Fruit fly (Drosophila melanogaster) whole organism, wandering third instar larva: ENCODE results near the gene mGluR.

Experiments
- CG9705 ChIP-seq: fragments of 200-800 bp; sonication (Bioruptor generic); optimal IDR thresholded peaks from 2 replicates; lab custom pipeline; 2018; ENCODE audit warnings: missing biosample characterization, mild to moderate bottlenecking, missing genetic modification characterization
- Myc ChIP-seq: fragments of >200 bp; optimal IDR thresholded peaks from 2 replicates; lab custom pipeline; 2017
- br ChIP-seq: fragments of 200-800 bp; sonication (Bioruptor generic); optimal IDR thresholded peaks from 2 replicates; lab custom pipeline; 2016; ENCODE audit warnings: missing biosample characterization, missing genetic modification characterization
- brk ChIP-seq: fragments of 200-800 bp; sonication (Bioruptor generic); optimal IDR thresholded peaks from 2 replicates; lab custom pipeline; 2016; ENCODE audit warnings: missing biosample characterization, mild to moderate bottlenecking, missing genetic modification characterization
- dmrt93B ChIP-seq: fragments of 200-800 bp; sonication (Bioruptor generic); optimal IDR thresholded peaks from 2 replicates; lab custom pipeline; 2018; ENCODE audit warnings: missing biosample characterization, mild to moderate bottlenecking, missing genetic modification characterization
- ey ChIP-seq: fragments of 200-800 bp; sonication (Bioruptor generic); optimal IDR thresholded peaks from 2 replicates; lab custom pipeline; 2016; ENCODE audit warnings: missing biosample characterization, missing genetic modification characterization
- fru ChIP-seq: fragments of 200-800 bp; sonication (Bioruptor generic); optimal IDR thresholded peaks from 3 replicates; lab custom pipeline; 2016; ENCODE audit warnings: missing biosample characterization, mild to moderate bottlenecking, missing genetic modification characterization
- pan ChIP-seq: fragments of >200 bp; optimal IDR thresholded peaks from 2 replicates; lab custom pipeline; 2017
- psq ChIP-seq: fragments of 200-800 bp; sonication (Bioruptor generic); optimal IDR thresholded peaks from 3 replicates; lab custom pipeline; 2017; ENCODE audit warnings: missing biosample characterization, mild to moderate bottlenecking, missing genetic modification characterization, moderate library complexity
- rgr ChIP-seq: fragments of 200-800 bp; sonication (Bioruptor generic); optimal IDR thresholded peaks from 3 replicates; lab custom pipeline; 2016; ENCODE audit warnings: missing biosample characterization, mild to moderate bottlenecking, missing genetic modification characterization
- sage ChIP-seq: fragments of 200-800 bp; sonication (Bioruptor generic); optimal IDR thresholded peaks from 2 replicates; lab custom pipeline; 2016; ENCODE audit warnings: missing biosample characterization, mild to moderate bottlenecking, missing genetic modification characterization
- sv ChIP-seq: fragments of 200-800 bp; sonication (Bioruptor generic); optimal IDR thresholded peaks from 3 replicates; lab custom pipeline; 2016; ENCODE audit warnings: missing biosample characterization, missing genetic modification characterization

DNA sequence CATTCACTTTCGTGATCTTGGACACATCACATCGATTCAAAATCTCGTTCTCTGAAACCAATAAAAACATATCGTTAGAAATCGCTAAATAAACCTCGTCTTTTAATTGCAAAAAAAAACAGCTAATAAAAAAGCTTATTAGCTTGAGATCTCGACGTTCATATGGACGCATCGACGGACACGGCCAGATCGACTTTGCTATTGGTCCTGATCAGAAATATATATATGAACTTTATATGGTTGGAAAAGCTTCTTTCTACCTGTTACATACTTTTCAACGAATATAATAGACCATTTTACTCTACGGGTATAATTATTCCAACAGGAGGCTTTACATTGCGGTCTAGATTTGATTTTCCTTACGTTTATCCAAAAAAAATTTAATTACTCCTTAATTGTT, 27.5 kb upstream of the mGluR start:
- TF ChIP-seq Myc = no peak
- TF ChIP-seq rgr (GFP tag; lab: Kevin White, UChicago) = no peak
- TF ChIP-seq sage (GFP tag; lab: Kevin White, UChicago) = no peak
- no peak for TF ChIP-seq dmrt93B (GFP tag; lab: Kevin White, UChicago)
- no peak for TF ChIP-seq CG9705 (GFP tag; lab: Kevin White, UChicago)
- TF ChIP-seq br (GFP tag; lab: Kevin White, UChicago) = no peak
- TF ChIP-seq ey (GFP tag; lab: Kevin White, UChicago) = no peak
- no peak for TF ChIP-seq fru (GFP tag; lab: Kevin White, UChicago)
- no peak for TF ChIP-seq psq
- no peak for TF ChIP-seq brk
- TF ChIP-seq pan (lab: Kevin White, UChicago) = no peak
- no peak for TF ChIP-seq sv (GFP tag; lab: Kevin White, UChicago)
